Worm (Caenorhabditis elegans) whole organism, late embryonic: Measurements from ENCODE around the gene samp-1.

Experiments used
- C08G9.2 ChIP-seq: sonication (generic microtip); optimal IDR thresholded peaks from 2 replicates; lab custom pipeline; 2016; ENCODE audit warnings: mild to moderate bottlenecking, missing genetic modification characterization, moderate library complexity, missing compliant biosample characterization
- K09A11.1 ChIP-seq: sonication (generic microtip); optimal IDR thresholded peaks from 2 replicates; lab custom pipeline; 2017; ENCODE audit warnings: antibody characterized with exemption, mild to moderate bottlenecking, missing genetic modification characterization, missing compliant biosample characterization; ENCODE audit not compliant: insufficient read depth
- T23F11.4 ChIP-seq: fragments of 200-800 bp; sonication (Bioruptor generic); optimal IDR thresholded peaks from 2 replicates; lab custom pipeline; 2018; ENCODE audit warnings: mild to moderate bottlenecking, missing genetic modification characterization, missing compliant biosample characterization
- Y22D7AL.16 ChIP-seq: sonication (generic microtip); optimal IDR thresholded peaks from 2 replicates; lab custom pipeline; 2016; ENCODE audit warnings: missing genetic modification characterization, missing compliant biosample characterization
- ahr-1 ChIP-seq: sonication (generic microtip); optimal IDR thresholded peaks from 2 replicates; lab custom pipeline; 2016; ENCODE audit warnings: missing genetic modification characterization, missing compliant biosample characterization
- ama-1 ChIP-seq: fragments of 150-350 bp; optimal IDR thresholded peaks from 2 replicates; lab custom pipeline; 2014
- ceh-14 ChIP-seq: sonication (generic microtip); optimal IDR thresholded peaks from 2 replicates; lab custom pipeline; 2016; ENCODE audit warnings: missing genotype, missing genetic modification characterization, missing compliant biosample characterization
- ceh-18 ChIP-seq: sonication (generic microtip); optimal IDR thresholded peaks from 2 replicates; lab custom pipeline; 2016; ENCODE audit warnings: missing genetic modification characterization, missing compliant biosample characterization
- ceh-2 ChIP-seq: sonication (generic microtip); optimal IDR thresholded peaks from 2 replicates; lab custom pipeline; 2016; ENCODE audit warnings: missing genotype, missing genetic modification characterization, missing compliant biosample characterization
- ceh-30 ChIP-seq: fragments of 150-350 bp; optimal IDR thresholded peaks from 2 replicates; lab custom pipeline; 2014; ENCODE audit warnings: missing biosample characterization, missing genetic modification characterization
- ceh-31 ChIP-seq: sonication (generic microtip); optimal IDR thresholded peaks from 2 replicates; lab custom pipeline; 2016; ENCODE audit warnings: missing genetic modification characterization, missing compliant biosample characterization
- ceh-45 ChIP-seq: fragments of 200-800 bp; sonication (Bioruptor generic); IDR thresholded peaks from 2 replicates; pipeline ENCODE4 v1.3.6; 2022; ENCODE audit warnings: missing genetic modification reagents, missing genetic modification characterization, missing compliant biosample characterization
- ceh-9 ChIP-seq: sonication (generic microtip); optimal IDR thresholded peaks from 2 replicates; lab custom pipeline; 2016; ENCODE audit warnings: mild to moderate bottlenecking, missing genetic modification characterization, inconsistent platforms, missing compliant biosample characterization
- che-1 ChIP-seq: sonication (generic microtip); optimal IDR thresholded peaks from 2 replicates; lab custom pipeline; 2016; ENCODE audit warnings: mild to moderate bottlenecking, missing genetic modification characterization, missing compliant biosample characterization
- dmd-4 ChIP-seq: sonication (generic microtip); optimal IDR thresholded peaks from 2 replicates; lab custom pipeline; 2016; ENCODE audit warnings: borderline replicate concordance, missing genetic modification characterization, missing compliant biosample characterization
- dve-1 ChIP-seq: sonication (generic microtip); optimal IDR thresholded peaks from 2 replicates; lab custom pipeline; 2017; ENCODE audit warnings: antibody characterized with exemption, mild to moderate bottlenecking, missing genetic modification characterization, missing compliant biosample characterization
- elt-2 ChIP-seq: sonication (generic microtip); optimal IDR thresholded peaks from 2 replicates; lab custom pipeline; 2016; ENCODE audit warnings: missing genetic modification reagents, missing genetic modification characterization, missing compliant biosample characterization
- elt-4 ChIP-seq: sonication (generic microtip); optimal IDR thresholded peaks from 2 replicates; lab custom pipeline; 2016; ENCODE audit warnings: missing genetic modification characterization, missing compliant biosample characterization
- fax-1 ChIP-seq: sonication (generic microtip); optimal IDR thresholded peaks from 2 replicates; lab custom pipeline; 2016; ENCODE audit warnings: missing genotype, missing genetic modification characterization, missing compliant biosample characterization
- fkh-10 ChIP-seq: fragments of 150-350 bp; optimal IDR thresholded peaks from 2 replicates; lab custom pipeline; 2014; ENCODE audit warnings: missing biosample characterization, missing genetic modification reagents, missing genetic modification characterization
- hlh-8 ChIP-seq: sonication (generic microtip); optimal IDR thresholded peaks from 2 replicates; lab custom pipeline; 2016; ENCODE audit warnings: missing genotype, missing genetic modification characterization, missing compliant biosample characterization
- madf-2 ChIP-seq: sonication (generic microtip); optimal IDR thresholded peaks from 2 replicates; lab custom pipeline; 2017; ENCODE audit warnings: missing genetic modification characterization, missing compliant biosample characterization
- nfya-1 ChIP-seq: sonication (generic microtip); optimal IDR thresholded peaks from 2 replicates; lab custom pipeline; 2017; ENCODE audit warnings: missing genetic modification characterization, mild to moderate bottlenecking, missing compliant biosample characterization, antibody characterized with exemption, moderate library complexity
- nhr-11 ChIP-seq: fragments of 150-350 bp; optimal IDR thresholded peaks from 2 replicates; lab custom pipeline; 2014; ENCODE audit warnings: missing biosample characterization, missing genetic modification characterization
- npax-4 ChIP-seq: sonication (generic microtip); optimal IDR thresholded peaks from 2 replicates; lab custom pipeline; 2016; ENCODE audit warnings: missing genetic modification characterization, missing compliant biosample characterization
- odd-2 ChIP-seq: sonication (generic microtip); optimal IDR thresholded peaks from 2 replicates; lab custom pipeline; 2017; ENCODE audit warnings: antibody characterized with exemption, mild to moderate bottlenecking, missing genetic modification characterization, missing compliant biosample characterization
- pag-3 ChIP-seq: sonication (generic microtip); optimal IDR thresholded peaks from 2 replicates; lab custom pipeline; 2016; ENCODE audit warnings: missing compliant biosample characterization, missing genetic modification characterization, borderline replicate concordance
- pha-4 ChIP-seq: fragments of 150-350 bp; optimal IDR thresholded peaks from 2 replicates; lab custom pipeline; 2018; ENCODE audit warnings: missing biosample characterization, missing genetic modification reagents, missing genetic modification characterization
- ref-2 ChIP-seq: sonication (generic microtip); optimal IDR thresholded peaks from 2 replicates; lab custom pipeline; 2016; ENCODE audit warnings: missing genetic modification characterization, missing compliant biosample characterization
- sdc-2 ChIP-seq: sonication (generic microtip); optimal IDR thresholded peaks from 2 replicates; lab custom pipeline; 2016; ENCODE audit warnings: missing genotype, missing genetic modification characterization, missing compliant biosample characterization
- sox-4 ChIP-seq: sonication (generic microtip); optimal IDR thresholded peaks from 2 replicates; lab custom pipeline; 2017; ENCODE audit warnings: mild to moderate bottlenecking, missing genetic modification characterization, inconsistent platforms, missing compliant biosample characterization
- tbx-7 ChIP-seq: sonication (generic microtip); optimal IDR thresholded peaks from 2 replicates; lab custom pipeline; 2016; ENCODE audit warnings: missing genotype, missing genetic modification characterization, missing compliant biosample characterization
- ttx-3 ChIP-seq: sonication (generic microtip); optimal IDR thresholded peaks from 2 replicates; lab custom pipeline; 2016; ENCODE audit warnings: missing genetic modification reagents, missing genetic modification characterization, missing compliant biosample characterization
- unc-42 ChIP-seq: sonication (generic microtip); optimal IDR thresholded peaks from 2 replicates; lab custom pipeline; 2016; ENCODE audit warnings: missing genotype, missing genetic modification characterization, missing compliant biosample characterization
- unc-55 ChIP-seq: sonication (generic microtip); optimal IDR thresholded peaks from 2 replicates; lab custom pipeline; 2017; ENCODE audit warnings: missing biosample characterization, missing genetic modification reagents, missing genetic modification characterization

samp-1 gene

DNA sequence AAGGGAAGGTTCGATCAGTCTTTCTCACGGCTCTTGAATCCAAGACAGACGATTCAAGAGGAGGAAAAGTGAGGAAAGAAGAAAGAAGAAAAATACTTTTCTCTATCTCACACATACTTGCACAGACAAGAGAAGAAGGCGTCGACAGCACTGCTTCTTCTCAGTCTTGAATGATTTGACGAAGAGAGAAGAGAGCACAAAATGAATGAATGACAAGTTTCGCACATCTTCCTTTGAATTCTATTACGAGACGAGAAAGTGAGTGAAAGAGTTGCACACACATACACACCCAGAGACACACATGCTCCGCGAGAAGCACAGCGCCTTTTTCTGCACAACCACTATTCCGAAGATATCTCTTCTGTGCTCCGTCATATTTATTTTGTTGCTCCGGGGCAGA, 33.0 kb downstream of the samp-1 start:
- TF ChIP-seq ceh-14 (tag; lab: Kevin White, UChicago) (no peak), unc-42 (peak; percentile 96), ceh-31 (tag; lab: Kevin White, UChicago) (peak; percentile 22)

DNA sequence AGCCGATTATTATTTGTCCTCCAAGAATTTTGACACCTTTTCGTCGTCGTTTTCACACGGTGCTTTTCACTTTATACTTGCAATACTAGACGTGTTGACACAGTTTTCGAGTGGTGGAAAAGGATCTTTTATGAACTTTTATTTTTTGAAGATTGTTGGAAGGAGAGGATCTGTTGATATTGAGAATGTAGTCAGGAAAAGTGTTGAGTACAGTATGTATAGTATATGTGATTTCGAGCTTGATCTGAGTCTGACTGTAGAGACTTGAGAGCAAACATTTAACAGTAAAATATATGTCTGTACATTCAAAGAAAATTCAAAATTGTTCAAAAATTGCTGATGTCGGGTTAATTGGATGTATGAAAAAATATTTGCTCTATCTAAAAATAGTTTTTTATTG, 33.5 kb downstream of the samp-1 start:
- TF ChIP-seq elt-2 (no peak), fkh-10 (no peak), unc-55 (GFP tag; lab: Kevin White, UChicago) (no peak), che-1 (tag; lab: Kevin White, UChicago) (no peak), sox-4 (tag; lab: Kevin White, UChicago) (no peak), ama-1 (lab: Kevin White, UChicago) (no peak), K09A11.1 (tag; lab: Kevin White, UChicago) (no peak)

DNA sequence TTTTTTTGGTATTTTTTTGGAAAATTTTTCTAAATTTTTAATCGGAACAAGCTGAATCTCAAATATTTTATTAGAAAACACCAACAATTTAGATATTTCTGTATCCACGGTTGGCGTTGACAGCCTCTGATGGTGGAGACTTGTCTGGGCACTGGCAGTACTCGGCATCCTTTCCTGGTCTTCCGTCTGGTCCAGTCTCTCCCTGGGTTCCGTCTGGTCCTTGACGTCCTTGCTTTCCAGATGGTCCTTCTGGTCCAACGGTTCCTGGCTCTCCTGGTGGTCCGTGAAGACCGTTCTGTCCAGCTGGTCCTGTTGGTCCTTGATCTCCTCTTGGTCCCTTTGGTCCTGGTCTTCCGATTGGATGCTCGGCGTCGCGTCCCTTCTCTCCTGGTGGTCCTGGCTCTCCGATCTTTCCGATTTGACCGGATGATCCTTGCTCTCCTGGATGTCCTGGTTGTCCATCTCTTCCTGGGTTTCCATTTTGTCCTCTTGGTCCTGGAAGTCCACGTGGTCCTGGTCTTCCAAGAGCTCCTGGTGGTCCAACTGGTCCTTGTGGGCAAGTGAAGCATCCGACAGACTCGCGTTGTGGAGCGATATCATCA, 34.0 kb downstream of the samp-1 start:
- TF ChIP-seq pha-4 (tag; lab: Kevin White, UChicago), result no peak
- TF ChIP-seq unc-42, result no peak
- no peak for TF ChIP-seq dve-1 (tag; lab: Kevin White, UChicago)
- no peak for TF ChIP-seq ttx-3 (tag; lab: Kevin White, UChicago)
- TF ChIP-seq elt-4, result no peak
- no peak for TF ChIP-seq dmd-4 (tag; lab: Kevin White, UChicago)
- no peak for TF ChIP-seq C08G9.2 (tag; lab: Kevin White, UChicago)
- TF ChIP-seq ahr-1, result no peak
- no peak for TF ChIP-seq T23F11.4 (GFP tag; lab: Kevin White, UChicago)
- TF ChIP-seq fax-1, result no peak
- no peak for TF ChIP-seq npax-4 (tag; lab: Kevin White, UChicago)
- no peak for TF ChIP-seq ceh-9 (tag; lab: Kevin White, UChicago)
- TF ChIP-seq ceh-18 (tag; lab: Kevin White, UChicago), result no peak
- TF ChIP-seq madf-2, result no peak
- no peak for TF ChIP-seq ceh-30 (tag; lab: Kevin White, UChicago)
- TF ChIP-seq che-1 (tag; lab: Kevin White, UChicago), result no peak
- TF ChIP-seq K09A11.1 (tag; lab: Kevin White, UChicago), result no peak
- TF ChIP-seq ceh-2, result no peak
- TF ChIP-seq nfya-1, result no peak

DNA sequence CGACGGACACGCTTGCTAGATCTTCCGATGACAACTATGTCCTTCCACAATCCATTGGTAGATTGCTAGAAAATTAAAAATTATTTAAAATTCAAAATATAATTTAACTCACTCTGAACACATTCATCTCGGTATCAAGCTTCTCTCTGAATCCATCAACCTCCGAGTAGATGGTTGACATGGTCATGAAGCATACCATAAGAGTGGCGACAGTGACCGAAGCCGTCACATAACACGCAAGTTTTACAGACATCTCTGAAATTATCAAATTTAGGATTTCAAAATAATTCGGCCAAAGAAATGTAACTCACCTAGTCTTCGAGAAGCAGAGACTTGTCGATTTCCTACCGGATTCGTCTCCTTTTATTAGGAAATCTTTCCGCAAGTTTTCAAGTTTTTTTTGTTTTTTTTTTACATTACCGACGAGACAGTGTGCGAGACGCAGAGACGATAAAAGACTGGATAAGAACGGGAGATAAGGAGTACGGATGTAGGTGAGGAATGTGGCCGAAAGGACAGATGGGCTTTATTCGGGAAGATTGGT, 34.9 kb downstream of the samp-1 start, which contains the start of gene sqt-1:
Gene sqt-1 (minus strand): TSS at position 341 of the 544 bp plus-strand sequence.
- TF ChIP-seq nhr-11 (tag; lab: Kevin White, UChicago) (no peak), odd-2 (tag; lab: Kevin White, UChicago) (no peak)
- TF ChIP-seq, all 69 proteins: peak for 0

DNA sequence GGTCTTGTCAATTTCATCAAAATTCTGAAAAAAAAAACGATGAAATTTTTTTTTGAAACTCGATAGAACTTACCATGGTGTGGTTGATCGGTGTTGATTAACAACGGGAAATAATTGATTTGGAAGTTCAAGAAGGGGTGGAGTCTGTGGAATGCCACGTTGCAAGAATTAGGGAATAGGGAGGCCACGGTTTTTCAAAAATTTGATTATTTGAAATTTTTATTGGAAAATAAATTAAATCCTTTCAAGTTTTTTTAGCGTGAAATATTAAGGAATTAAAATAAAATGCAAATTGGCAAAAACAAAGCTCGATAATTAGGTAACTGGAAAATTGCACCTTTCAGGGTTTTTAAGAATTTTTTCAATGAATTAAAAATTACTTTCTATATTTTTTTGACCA, 36.8 kb downstream of the samp-1 start, which contains the start of gene rmd-3:
Gene rmd-3 (minus strand): TSS at position 101 of the 400 bp plus-strand sequence.
- TF ChIP-seq ceh-45 (GFP tag; lab: Robert Waterston, UW), result no peak
- TF ChIP-seq hlh-8 (tag; lab: Kevin White, UChicago), result no peak
- TF ChIP-seq tbx-7 (tag; lab: Kevin White, UChicago), result no peak
- TF ChIP-seq pha-4 (tag; lab: Kevin White, UChicago), result no peak
- TF ChIP-seq pag-3 (tag; lab: Kevin White, UChicago), result no peak
- TF ChIP-seq ceh-9 (tag; lab: Kevin White, UChicago), result no peak
- TF ChIP-seq nhr-11 (tag; lab: Kevin White, UChicago), result no peak
- no peak for TF ChIP-seq Y22D7AL.16 (tag; lab: Kevin White, UChicago)
- TF ChIP-seq sdc-2 (tag; lab: Kevin White, UChicago), result no peak
- TF ChIP-seq sox-4 (tag; lab: Kevin White, UChicago), result no peak
- TF ChIP-seq ref-2 (tag; lab: Kevin White, UChicago), result no peak
